Worm (Caenorhabditis elegans) whole organism, midembryonic: ENCODE data around the gene F47B8.14.

Experiments used
- T22C8.4 ChIP-seq: fragments of 200-800 bp; sonication (Bioruptor generic); IDR thresholded peaks from 2 replicates; pipeline ENCODE4 v1.3.6; 2022; ENCODE audit warnings: missing genetic modification characterization, missing compliant biosample characterization
- cog-1 ChIP-seq: sonication (generic microtip); optimal IDR thresholded peaks from 2 replicates; lab custom pipeline; 2016; ENCODE audit warnings: missing genetic modification characterization, missing compliant biosample characterization
- flt-1 ChIP-seq: fragments of 200-800 bp; sonication (Bioruptor generic); IDR thresholded peaks from 2 replicates; pipeline ENCODE4 v1.3.6; 2022; ENCODE audit warnings: missing genetic modification characterization, missing compliant biosample characterization
- klf-2 ChIP-seq: fragments of 200-800 bp; sonication (Bioruptor generic); conservative IDR thresholded peaks from 2 replicates; pipeline ENCODE4 v1.3.6; 2022; ENCODE audit warnings: missing genetic modification reagents, missing genetic modification characterization, missing compliant biosample characterization
- med-1 ChIP-seq: sonication (generic microtip); optimal IDR thresholded peaks from 2 replicates; lab custom pipeline; 2017; ENCODE audit warnings: missing genetic modification characterization, mild to moderate bottlenecking, missing compliant biosample characterization, antibody characterized with exemption, missing genetic modification reagents; ENCODE audit not compliant: insufficient read depth
- ref-1 ChIP-seq: fragments of 200-800 bp; sonication (Bioruptor generic); conservative IDR thresholded peaks from 2 replicates; pipeline ENCODE4 v1.3.6; 2022; ENCODE audit warnings: missing genetic modification reagents, missing genetic modification characterization, missing compliant biosample characterization
- tab-1 ChIP-seq: fragments of 200-800 bp; sonication (Bioruptor generic); IDR thresholded peaks from 2 replicates; pipeline ENCODE4 v1.3.6; 2022; ENCODE audit warnings: missing genetic modification characterization, missing compliant biosample characterization
- ztf-23 ChIP-seq: fragments of 200-800 bp; sonication (Bioruptor generic); IDR thresholded peaks from 2 replicates; pipeline ENCODE4 v1.3.6; 2022; ENCODE audit warnings: missing genetic modification reagents, missing genetic modification characterization, missing compliant biosample characterization
- ztf-29 ChIP-seq: fragments of 200-800 bp; sonication (Bioruptor generic); IDR thresholded peaks from 2 replicates; pipeline ENCODE4 v1.3.6; 2022; ENCODE audit warnings: missing genetic modification reagents, missing genetic modification characterization, missing compliant biosample characterization

The F47B8.14 gene

ce11 chrV:14368272-14369052, 48.1 kb downstream of the F47B8.14 start:
- TF ChIP-seq med-1 (GFP tag; lab: Kevin White, UChicago) (no peak), klf-2 (GFP tag; lab: Robert Waterston, UW) (no peak), ztf-23 (GFP tag; lab: Robert Waterston, UW) (no peak), ref-1 (GFP tag; lab: Robert Waterston, UW) (no peak), tab-1 (no peak), flt-1 (GFP tag; lab: Robert Waterston, UW) (no peak), T22C8.4 (GFP tag; lab: Robert Waterston, UW) (no peak), ztf-29 (GFP tag; lab: Robert Waterston, UW) (no peak), cog-1 (tag; lab: Kevin White, UChicago) (no peak)

- TF ChIP-seq klf-2 (GFP tag; lab: Robert Waterston, UW): no peak
- TF ChIP-seq T22C8.4 (GFP tag; lab: Robert Waterston, UW): no peak
- no peak for TF ChIP-seq med-1 (GFP tag; lab: Kevin White, UChicago)
- no peak for TF ChIP-seq tab-1
- TF ChIP-seq cog-1 (tag; lab: Kevin White, UChicago): no peak
- TF ChIP-seq ref-1 (GFP tag; lab: Robert Waterston, UW): no peak
- TF ChIP-seq ztf-29 (GFP tag; lab: Robert Waterston, UW): no peak
- TF ChIP-seq ztf-23 (GFP tag; lab: Robert Waterston, UW): no peak
Observed at ce11 chrV:14369412-14369811, 49.1 kb downstream of the F47B8.14 start.
